Fruit fly (Drosophila melanogaster) whole organism, pupa: ENCODE results near the gene Ubc6.

Experiments used
- CG10348 ChIP-seq: fragments of 200-800 bp; sonication (Bioruptor generic); IDR thresholded peaks from 2 replicates; pipeline ENCODE4 v1.3.6; 2022; ENCODE audit warnings: missing biosample characterization, missing genetic modification characterization
- CG12605 ChIP-seq: fragments of 200-800 bp; sonication (Bioruptor generic); IDR thresholded peaks from 2 replicates; pipeline ENCODE4 v1.3.6; 2022; ENCODE audit warnings: missing biosample characterization, missing genetic modification characterization
- CG14655 ChIP-seq: fragments of 200-800 bp; sonication (Bioruptor generic); optimal IDR thresholded peaks from 3 replicates; lab custom pipeline; 2017; ENCODE audit warnings: mild to moderate bottlenecking, missing biosample characterization, missing genetic modification reagents, missing genetic modification characterization
- CG17806 ChIP-seq: fragments of 200-800 bp; sonication (Bioruptor generic); optimal IDR thresholded peaks from 2 replicates; lab custom pipeline; 2018; ENCODE audit warnings: missing biosample characterization, mild to moderate bottlenecking, missing genetic modification characterization, moderate library complexity
- CG9948 ChIP-seq: fragments of 200-800 bp; sonication (Bioruptor generic); optimal IDR thresholded peaks from 2 replicates; lab custom pipeline; 2018; ENCODE audit warnings: missing biosample characterization, mild to moderate bottlenecking, missing genetic modification characterization, moderate library complexity
- D1 ChIP-seq: fragments of 200-800 bp; sonication (Bioruptor generic); optimal IDR thresholded peaks from 2 replicates; lab custom pipeline; 2018; ENCODE audit warnings: missing biosample characterization, mild to moderate bottlenecking, missing genetic modification characterization, moderate library complexity
- EcR ChIP-seq: fragments of 200-800 bp; sonication (Bioruptor generic); optimal IDR thresholded peaks from 3 replicates; lab custom pipeline; 2019; ENCODE audit warnings: missing biosample characterization, missing genetic modification characterization, mild to moderate bottlenecking, moderate library complexity, missing genetic modification reagents
- Snoo ChIP-seq: fragments of 200-800 bp; sonication (Bioruptor generic); optimal IDR thresholded peaks from 3 replicates; lab custom pipeline; 2017; ENCODE audit warnings: missing biosample characterization, mild to moderate bottlenecking, missing genetic modification characterization, inconsistent platforms
- fd96Ca ChIP-seq: fragments of 200-800 bp; sonication (Bioruptor generic); IDR thresholded peaks from 3 replicates; pipeline ENCODE4 v1.3.6; 2022; ENCODE audit warnings: missing biosample characterization, missing genetic modification characterization
- rn ChIP-seq: fragments of 200-800 bp; sonication (Bioruptor generic); IDR thresholded peaks from 2 replicates; pipeline ENCODE4 v1.3.6; 2022; ENCODE audit warnings: missing biosample characterization, missing genetic modification characterization

dm6 chr3R:4978256-4979021, 26.0 kb upstream of the Ubc6 start:
- TF ChIP-seq rn (GFP tag; lab: Robert Waterston, UW) (no peak), Snoo (tag; lab: Kevin White, UChicago) (no peak), D1 (tag; lab: Kevin White, UChicago) (no peak), CG12605 (GFP tag; lab: Robert Waterston, UW) (no peak), CG10348 (GFP tag; lab: Robert Waterston, UW) (no peak), fd96Ca (GFP tag; lab: Robert Waterston, UW) (no peak), CG9948 (tag; lab: Kevin White, UChicago) (no peak), CG14655 (no peak), CG17806 (tag; lab: Kevin White, UChicago) (no peak), EcR (GFP tag; lab: Kevin White, UChicago) (no peak)
